Fruit fly (Drosophila melanogaster) whole organism, embryonic: ENCODE data around the gene CG12054.

ENCODE experiments used
- Abd-B ChIP-seq: fragments of 200-800 bp; sonication (Bioruptor generic); optimal IDR thresholded peaks from 2 replicates; lab custom pipeline; 2018; ENCODE audit warnings: missing biosample characterization, mild to moderate bottlenecking, missing genetic modification characterization, moderate library complexity
- Adf1 ChIP-seq: fragments of 200-800 bp; sonication (Bioruptor generic); IDR thresholded peaks from 2 replicates; pipeline ENCODE4 v1.3.6; 2022; ENCODE audit warnings: missing biosample characterization, missing genetic modification characterization
- Aef1 ChIP-seq: fragments of 200-800 bp; sonication (Bioruptor generic); IDR thresholded peaks from 3 replicates; pipeline ENCODE4 v1.3.6; 2022; ENCODE audit warnings: missing biosample characterization, missing genetic modification characterization
- CG11723 ChIP-seq: fragments of 200-800 bp; sonication (Bioruptor generic); optimal IDR thresholded peaks from 2 replicates; lab custom pipeline; 2017; ENCODE audit warnings: missing biosample characterization, mild to moderate bottlenecking, missing genetic modification characterization
- CG12104 ChIP-seq: fragments of 200-800 bp; sonication (Bioruptor generic); optimal IDR thresholded peaks from 3 replicates; lab custom pipeline; 2016; ENCODE audit warnings: missing biosample characterization, missing genetic modification characterization
- CG12219 ChIP-seq: fragments of 200-800 bp; sonication (Bioruptor generic); optimal IDR thresholded peaks from 3 replicates; lab custom pipeline; 2018; ENCODE audit warnings: missing biosample characterization, mild to moderate bottlenecking, missing genetic modification characterization
- CG12299 ChIP-seq: fragments of 200-800 bp; sonication (Bioruptor generic); optimal IDR thresholded peaks from 2 replicates; lab custom pipeline; 2018; ENCODE audit warnings: missing biosample characterization, mild to moderate bottlenecking, missing genetic modification characterization
- CG12769 ChIP-seq: fragments of 200-800 bp; sonication (Bioruptor generic); optimal IDR thresholded peaks from 2 replicates; lab custom pipeline; 2019; ENCODE audit warnings: missing biosample characterization, mild to moderate bottlenecking, missing genetic modification characterization, moderate library complexity
- CG13296 ChIP-seq: fragments of 200-800 bp; sonication (Bioruptor generic); optimal IDR thresholded peaks from 3 replicates; lab custom pipeline; 2018; ENCODE audit warnings: missing biosample characterization, mild to moderate bottlenecking, missing genetic modification characterization
- CG15011 ChIP-seq: fragments of 200-800 bp; sonication (Bioruptor generic); optimal IDR thresholded peaks from 3 replicates; lab custom pipeline; 2018; ENCODE audit warnings: missing biosample characterization, mild to moderate bottlenecking, missing genetic modification characterization
- CG16815 ChIP-seq: fragments of 200-800 bp; sonication (Bioruptor generic); optimal IDR thresholded peaks from 3 replicates; lab custom pipeline; 2017; ENCODE audit warnings: missing biosample characterization, mild to moderate bottlenecking, missing genetic modification characterization
- CG18764 ChIP-seq: fragments of 200-800 bp; sonication (Bioruptor generic); optimal IDR thresholded peaks from 3 replicates; lab custom pipeline; 2016; ENCODE audit warnings: missing biosample characterization, missing genetic modification characterization
- CG2199 ChIP-seq: fragments of 200-800 bp; sonication (Bioruptor generic); IDR thresholded peaks from 3 replicates; pipeline ENCODE4 v1.3.6; 2022; ENCODE audit warnings: missing biosample characterization, missing genetic modification characterization
- CG31224 ChIP-seq: fragments of 200-800 bp; sonication (Bioruptor generic); IDR thresholded peaks from 2 replicates; pipeline ENCODE4 v1.3.6; 2022; ENCODE audit warnings: missing biosample characterization, missing genetic modification characterization
- CG3163 ChIP-seq: fragments of 200-800 bp; sonication (Bioruptor generic); optimal IDR thresholded peaks from 3 replicates; lab custom pipeline; 2016; ENCODE audit warnings: missing biosample characterization, missing genetic modification characterization
- CG4282 ChIP-seq: fragments of 200-800 bp; sonication (Bioruptor generic); optimal IDR thresholded peaks from 2 replicates; lab custom pipeline; 2016; ENCODE audit warnings: missing biosample characterization, missing genetic modification characterization
- CG4360 ChIP-seq: fragments of 200-800 bp; sonication (Bioruptor generic); IDR thresholded peaks from 2 replicates; pipeline ENCODE4 v1.3.6; 2022; ENCODE audit warnings: missing biosample characterization, missing genetic modification characterization
- CG4820 ChIP-seq: fragments of 200-800 bp; sonication (Bioruptor generic); optimal IDR thresholded peaks from 3 replicates; lab custom pipeline; 2016; ENCODE audit warnings: missing biosample characterization, missing genetic modification characterization
- CG5245 ChIP-seq: fragments of 200-800 bp; sonication (Bioruptor generic); optimal IDR thresholded peaks from 3 replicates; lab custom pipeline; 2016; ENCODE audit warnings: missing biosample characterization, missing genetic modification characterization
- CG6683 ChIP-seq: fragments of 200-800 bp; sonication (Bioruptor generic); optimal IDR thresholded peaks from 2 replicates; lab custom pipeline; 2017; ENCODE audit warnings: missing biosample characterization, mild to moderate bottlenecking, missing genetic modification characterization, missing genetic modification reagents
- CG7963 ChIP-seq: fragments of 200-800 bp; sonication (Bioruptor generic); IDR thresholded peaks from 3 replicates; pipeline ENCODE4 v1.3.6; 2022; ENCODE audit warnings: missing biosample characterization, missing genetic modification characterization; ENCODE audit not compliant: partially characterized antibody
- CG8359 ChIP-seq: fragments of 200-800 bp; sonication (Bioruptor generic); optimal IDR thresholded peaks from 2 replicates; lab custom pipeline; 2017; ENCODE audit warnings: missing biosample characterization, mild to moderate bottlenecking, missing genetic modification characterization, borderline replicate concordance
- CHES-1-like ChIP-seq: fragments of 200-800 bp; sonication (Bioruptor generic); optimal IDR thresholded peaks from 2 replicates; lab custom pipeline; 2016; ENCODE audit warnings: missing biosample characterization, missing genetic modification characterization
- Dek ChIP-seq: fragments of 200-800 bp; sonication (Bioruptor generic); optimal IDR thresholded peaks from 3 replicates; lab custom pipeline; 2019; ENCODE audit warnings: missing biosample characterization, mild to moderate bottlenecking, missing genetic modification characterization, moderate library complexity
- Fer2 ChIP-seq: fragments of 200-800 bp; sonication (Bioruptor generic); optimal IDR thresholded peaks from 2 replicates; lab custom pipeline; 2018; ENCODE audit warnings: missing biosample characterization, mild to moderate bottlenecking, missing genetic modification characterization, moderate library complexity
- Hsf ChIP-seq: fragments of 200-800 bp; sonication (Bioruptor generic); optimal IDR thresholded peaks from 3 replicates; lab custom pipeline; 2016; ENCODE audit warnings: missing biosample characterization, missing genetic modification characterization
- NfI ChIP-seq: fragments of 200-800 bp; sonication (Bioruptor generic); optimal IDR thresholded peaks from 3 replicates; lab custom pipeline; 2018; ENCODE audit warnings: missing biosample characterization, mild to moderate bottlenecking, missing genetic modification characterization, moderate library complexity
- Opbp ChIP-seq: fragments of 200-800 bp; sonication (Bioruptor generic); IDR thresholded peaks from 3 replicates; pipeline ENCODE4 v1.3.6; 2022; ENCODE audit warnings: missing biosample characterization, missing genetic modification characterization; ENCODE audit not compliant: partially characterized antibody
- Pdp1 ChIP-seq, 2 experiments: fragments of 200-800 bp; sonication (Bioruptor generic); optimal IDR thresholded peaks; 3 replicates each; lab custom pipeline; 2016; ENCODE audit warnings: missing biosample characterization in 2 of 2, missing genetic modification characterization in 2 of 2, mild to moderate bottlenecking in 1 of 2, moderate library complexity in 1 of 2
- Ravus ChIP-seq: fragments of 200-800 bp; sonication (Bioruptor generic); IDR thresholded peaks from 2 replicates; pipeline ENCODE4 v1.3.6; 2022; ENCODE audit warnings: missing biosample characterization, missing genetic modification characterization
- Side ChIP-seq: fragments of 200-800 bp; sonication (Bioruptor generic); optimal IDR thresholded peaks from 2 replicates; lab custom pipeline; 2016; ENCODE audit warnings: missing biosample characterization, missing genetic modification characterization
- Ssrp ChIP-seq: fragments of 200-800 bp; sonication (Bioruptor generic); optimal IDR thresholded peaks from 2 replicates; lab custom pipeline; 2018; ENCODE audit warnings: missing biosample characterization, mild to moderate bottlenecking, missing genetic modification characterization, moderate library complexity
- Vsx1 ChIP-seq: fragments of 200-800 bp; sonication (Bioruptor generic); optimal IDR thresholded peaks from 2 replicates; lab custom pipeline; 2017; ENCODE audit warnings: missing biosample characterization, mild to moderate bottlenecking, missing genetic modification characterization, missing genetic modification reagents
- cg ChIP-seq: fragments of 200-800 bp; sonication (Bioruptor generic); optimal IDR thresholded peaks from 3 replicates; lab custom pipeline; 2019; ENCODE audit warnings: missing biosample characterization, mild to moderate bottlenecking, missing genetic modification characterization, moderate library complexity
- dmrt99B ChIP-seq: fragments of 200-800 bp; sonication (Bioruptor generic); optimal IDR thresholded peaks from 2 replicates; lab custom pipeline; 2018; ENCODE audit warnings: missing biosample characterization, mild to moderate bottlenecking, missing genetic modification characterization, moderate library complexity
- jumu ChIP-seq: fragments of 200-800 bp; sonication (Bioruptor generic); optimal IDR thresholded peaks from 3 replicates; lab custom pipeline; 2016; ENCODE audit warnings: missing biosample characterization, missing genetic modification characterization
- lab ChIP-seq: fragments of 200-800 bp; sonication (Bioruptor generic); optimal IDR thresholded peaks from 3 replicates; lab custom pipeline; 2017; ENCODE audit warnings: missing biosample characterization, missing genetic modification characterization, mild to moderate bottlenecking, moderate library complexity, missing genetic modification reagents
- luna ChIP-seq: fragments of 200-800 bp; sonication (Bioruptor generic); optimal IDR thresholded peaks from 2 replicates; lab custom pipeline; 2016; ENCODE audit warnings: missing biosample characterization, missing genetic modification characterization
- mirr ChIP-seq: fragments of 200-800 bp; sonication (Bioruptor generic); optimal IDR thresholded peaks from 3 replicates; lab custom pipeline; 2018; ENCODE audit warnings: missing biosample characterization, mild to moderate bottlenecking, missing genetic modification characterization
- org-1 ChIP-seq: fragments of 200-800 bp; sonication (Bioruptor generic); optimal IDR thresholded peaks from 2 replicates; lab custom pipeline; 2017; ENCODE audit warnings: missing biosample characterization, missing genetic modification characterization
- otp ChIP-seq: fragments of 200-800 bp; sonication (Bioruptor generic); IDR thresholded peaks from 3 replicates; pipeline ENCODE4, ENCODE4 v1.3.6; 2022; ENCODE audit warnings: missing biosample characterization, missing genetic modification characterization
- prd ChIP-seq, 3 experiments: fragments of >200 bp in 2 of 3; fragments of 200-800 bp in 1 of 3; sonication (Bioruptor generic) in 1 of 3; optimal IDR thresholded peaks in 2 of 3; IDR thresholded peaks in 1 of 3; 2 replicates in 2 of 3; 3 replicates in 1 of 3; pipeline versions ENCODE4 v1.3.6 to Lab custom; 2017 to 2022; ENCODE audit warnings: missing biosample characterization in 1 of 3, missing genetic modification characterization in 1 of 3
- ro ChIP-seq: fragments of 200-800 bp; sonication (Bioruptor generic); IDR thresholded peaks from 2 replicates; pipeline ENCODE4 v1.3.6; 2022; ENCODE audit warnings: missing biosample characterization, missing genetic modification characterization
- run ChIP-seq: fragments of 200-800 bp; sonication (Bioruptor generic); optimal IDR thresholded peaks from 3 replicates; lab custom pipeline; 2018; ENCODE audit warnings: missing biosample characterization, mild to moderate bottlenecking, missing genetic modification characterization
- sd ChIP-seq: fragments of 200-800 bp; sonication (Bioruptor generic); optimal IDR thresholded peaks from 3 replicates; lab custom pipeline; 2018; ENCODE audit warnings: missing biosample characterization, mild to moderate bottlenecking, missing genetic modification characterization, moderate library complexity
- vfl ChIP-seq: fragments of 200-800 bp; sonication (Bioruptor generic); optimal IDR thresholded peaks from 2 replicates; lab custom pipeline; 2016; ENCODE audit warnings: missing biosample characterization, missing genetic modification characterization
- wek ChIP-seq: fragments of 200-800 bp; sonication (Bioruptor generic); optimal IDR thresholded peaks from 3 replicates; lab custom pipeline; 2018; ENCODE audit warnings: missing biosample characterization, mild to moderate bottlenecking, missing genetic modification characterization, moderate library complexity
- z ChIP-seq: fragments of 200-800 bp; sonication (Bioruptor generic); IDR thresholded peaks from 3 replicates; pipeline ENCODE4 v1.3.6; 2022; ENCODE audit warnings: missing biosample characterization, missing genetic modification characterization

The CG12054 gene

dm6 chr3R:31222125-31222889 is 1.8 kb downstream of the CG12054 start (continued):
- TF ChIP-seq CG4820 (peak; percentile 75), Opbp (GFP tag; lab: Robert Waterston, UW) (no peak), CG2199 (GFP tag; lab: Robert Waterston, UW) (no peak), Fer2 (tag; lab: Kevin White, UChicago) (peak; percentile 65), Ssrp (tag; lab: Kevin White, UChicago) (peak; percentile 82), NfI (peak; percentile 83), CG4360 (GFP tag; lab: Robert Waterston, UW) (no peak), CG12769 (tag; lab: Kevin White, UChicago) (peak; percentile 90), Vsx1 (GFP tag; lab: Kevin White, UChicago) (peak; percentile 52), CG6683 (peak; percentile 71), Abd-B (GFP tag; lab: Kevin White, UChicago) (peak; percentile 77), CG3163 (GFP tag; lab: Kevin White, UChicago) (peak; percentile 79), CG7963 (GFP tag; lab: Robert Waterston, UW) (no peak), CG5245 (GFP tag; lab: Kevin White, UChicago) (peak; percentile 55), ro (GFP tag; lab: Robert Waterston, UW) (no peak), vfl (GFP tag; lab: Kevin White, UChicago) (peak; percentile 82), Hsf (peak; percentile 88), CG13296 (GFP tag; lab: Kevin White, UChicago) (peak; percentile 78), CG31224 (no peak), CG8359 (peak; percentile 64), Ravus (no peak), CG16815 (GFP tag; lab: Kevin White, UChicago) (peak; percentile 84), dmrt99B (tag; lab: Kevin White, UChicago) (peak; percentile 89), lab (peak; percentile 89), sd (tag; lab: Kevin White, UChicago) (peak; percentile 48), CG12299 (peak; percentile 75), org-1 (GFP tag; lab: Kevin White, UChicago) (peak; percentile 90), CG4282 (GFP tag; lab: Kevin White, UChicago) (peak; percentile 44), CG11723 (GFP tag; lab: Kevin White, UChicago) (peak; percentile 61), cg (GFP tag; lab: Kevin White, UChicago) (peak; percentile 56), CG18764 (GFP tag; lab: Kevin White, UChicago) (peak; percentile 71), CHES-1-like (peak; percentile 76), CG12219 (GFP tag; lab: Kevin White, UChicago) (peak; percentile 89), prd (optimal IDR thresholded peaks at IDR 0.05; lab: Kevin White, UChicago) (no peak), prd (GFP tag; IDR thresholded peaks at IDR 0.05; lab: Robert Waterston, UW) (no peak), mirr (GFP tag; lab: Kevin White, UChicago) (peak; percentile 14), Aef1 (GFP tag; lab: Robert Waterston, UW) (no peak), luna (peak; percentile 74), Pdp1 (GFP tag; optimal IDR thresholded peaks at IDR 0.05; lab: Kevin White, UChicago) (peak; percentile 76 to 86), CG15011 (GFP tag; lab: Kevin White, UChicago) (peak; percentile 81), CG12104 (GFP tag; lab: Kevin White, UChicago) (peak; percentile 75), run (tag; lab: Kevin White, UChicago) (peak; percentile 48), Adf1 (GFP tag; lab: Robert Waterston, UW) (no peak), jumu (peak; percentile 78), wek (GFP tag; lab: Kevin White, UChicago) (peak; percentile 62), Side (peak; percentile 85), otp (GFP tag; lab: Robert Waterston, UW) (no peak), z (GFP tag; lab: Robert Waterston, UW) (no peak), Dek (tag; lab: Kevin White, UChicago) (peak; percentile 85)
